Worm (Caenorhabditis elegans) whole organism, late embryonic: Measurements from ENCODE around the gene exos-4.1.

ENCODE experiments used
- dmd-4 ChIP-seq: sonication (generic microtip); optimal IDR thresholded peaks from 2 replicates; lab custom pipeline; 2016; ENCODE audit warnings: borderline replicate concordance, missing genetic modification characterization, missing compliant biosample characterization
- fkh-10 ChIP-seq: fragments of 150-350 bp; optimal IDR thresholded peaks from 2 replicates; lab custom pipeline; 2014; ENCODE audit warnings: missing biosample characterization, missing genetic modification reagents, missing genetic modification characterization
- lim-6 ChIP-seq: sonication (generic microtip); optimal IDR thresholded peaks from 2 replicates; lab custom pipeline; 2016; ENCODE audit warnings: missing genetic modification characterization, missing compliant biosample characterization
- lin-11 ChIP-seq: fragments of 200-800 bp; sonication (Bioruptor generic); optimal IDR thresholded peaks from 2 replicates; lab custom pipeline; 2018; ENCODE audit warnings: mild to moderate bottlenecking, missing genetic modification characterization, missing compliant biosample characterization
- nfya-1 ChIP-seq: sonication (generic microtip); optimal IDR thresholded peaks from 2 replicates; lab custom pipeline; 2017; ENCODE audit warnings: missing genetic modification characterization, mild to moderate bottlenecking, missing compliant biosample characterization, antibody characterized with exemption, moderate library complexity
- nhr-232 ChIP-seq: sonication (generic microtip); optimal IDR thresholded peaks from 2 replicates; lab custom pipeline; 2016; ENCODE audit warnings: missing genetic modification characterization, missing compliant biosample characterization
- pha-4 ChIP-seq: fragments of 150-350 bp; optimal IDR thresholded peaks from 2 replicates; lab custom pipeline; 2018; ENCODE audit warnings: missing biosample characterization, missing genetic modification reagents, missing genetic modification characterization
- pqm-1 ChIP-seq: sonication (generic microtip); optimal IDR thresholded peaks from 2 replicates; lab custom pipeline; 2016; ENCODE audit warnings: missing genetic modification characterization, missing compliant biosample characterization
- ref-2 ChIP-seq: sonication (generic microtip); optimal IDR thresholded peaks from 2 replicates; lab custom pipeline; 2016; ENCODE audit warnings: missing genetic modification characterization, missing compliant biosample characterization
- rnt-1 ChIP-seq: sonication (generic microtip); optimal IDR thresholded peaks from 2 replicates; lab custom pipeline; 2016; ENCODE audit warnings: missing genetic modification characterization, missing compliant biosample characterization
- sox-4 ChIP-seq: sonication (generic microtip); optimal IDR thresholded peaks from 2 replicates; lab custom pipeline; 2017; ENCODE audit warnings: mild to moderate bottlenecking, missing genetic modification characterization, inconsistent platforms, missing compliant biosample characterization
- unc-3 ChIP-seq, 2 experiments: fragments of 200-800 bp in 1 of 2; sonication (Bioruptor generic) in 1 of 2; sonication (generic microtip) in 1 of 2; conservative IDR thresholded peaks in 1 of 2; optimal IDR thresholded peaks in 1 of 2; 2 replicates each; pipeline versions ENCODE4 v1.3.6 to Lab custom; 2016 to 2022; ENCODE audit warnings: missing compliant biosample characterization in 2 of 2, missing genetic modification characterization in 2 of 2, missing genetic modification reagents in 1 of 2
- unc-55 ChIP-seq: sonication (generic microtip); optimal IDR thresholded peaks from 2 replicates; lab custom pipeline; 2017; ENCODE audit warnings: missing biosample characterization, missing genetic modification reagents, missing genetic modification characterization
- ztf-16 ChIP-seq: sonication (generic microtip); optimal IDR thresholded peaks from 2 replicates; lab custom pipeline; 2017; ENCODE audit warnings: missing genetic modification characterization, missing compliant biosample characterization

- TF ChIP-seq fkh-10 (GFP tag; lab: Kevin White, UChicago) (no peak), rnt-1 (no peak), pqm-1 (tag; lab: Kevin White, UChicago) (no peak), ztf-16 (tag; lab: Kevin White, UChicago) (no peak), pha-4 (no peak), dmd-4 (no peak), lim-6 (tag; lab: Kevin White, UChicago) (no peak), nfya-1 (tag; lab: Kevin White, UChicago) (no peak), ref-2 (tag; lab: Kevin White, UChicago) (no peak), lin-11 (tag; lab: Kevin White, UChicago) (no peak), unc-3 (GFP tag; conservative IDR thresholded peaks at IDR 0.05; lab: Robert Waterston, UW) (no peak), unc-3 (tag; optimal IDR thresholded peaks at IDR 0.05; lab: Kevin White, UChicago) (no peak), unc-55 (GFP tag; lab: Kevin White, UChicago) (no peak), sox-4 (tag; lab: Kevin White, UChicago) (no peak), nhr-232 (tag; lab: Kevin White, UChicago) (no peak)
Measured at ce11 chrIV:13080861-13081260, 17.9 kb upstream of the exos-4.1 start.
